Fruit fly (Drosophila melanogaster) Kc167 (cell line): ENCODE results near the gene CG6865.

Experiments used
- psq ChIP-seq: fragments of >200 bp; optimal IDR thresholded peaks from 2 replicates; lab custom pipeline; 2017; ENCODE audit warnings: missing external identifiers
- ttk ChIP-seq: sonication (Bioruptor generic); optimal IDR thresholded peaks from 2 replicates; lab custom pipeline; 2017; ENCODE audit warnings: missing external identifiers

- no peak for TF ChIP-seq psq (lab: Kevin White, UChicago)
- TF ChIP-seq ttk (lab: Kevin White, UChicago), result no peak
Measured at dm6 chr3L:18837707-18838244, 25.7 kb upstream of the CG6865 start.
